Worm (Caenorhabditis elegans): ENCODE results near the gene M163.9.

DNA sequence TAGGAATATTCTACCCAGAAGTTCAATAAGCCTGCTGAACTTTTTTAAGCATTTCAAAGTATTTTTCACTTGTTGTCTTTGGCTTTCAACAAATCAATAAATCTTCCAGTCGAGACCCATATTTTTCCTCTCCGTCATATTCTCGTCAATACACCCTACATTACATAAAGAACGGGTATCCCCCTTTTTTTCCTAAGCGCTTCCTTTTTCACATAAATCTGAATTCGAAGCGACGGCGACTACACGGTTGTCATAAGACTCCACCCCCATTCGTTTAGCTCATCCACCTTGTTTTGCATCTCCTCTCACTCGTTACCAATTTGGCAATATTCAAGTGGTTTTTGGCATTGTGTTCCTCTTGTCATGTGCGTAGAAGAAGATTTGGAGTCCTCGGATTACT is at the start of gene M163.9:
- TF ChIP-seq nhr-12 (tag; optimal IDR thresholded peaks at IDR 0.05) (no peak), drap-1 (GFP tag; optimal IDR thresholded peaks at IDR 0.05) (no peak), snpc-4 (tag; optimal IDR thresholded peaks at IDR 0.05) (no peak), bed-3 (GFP tag; optimal IDR thresholded peaks at IDR 0.05) (no peak), unc-39 (tag; optimal IDR thresholded peaks at IDR 0.05) (no peak), nhr-237 (tag; optimal IDR thresholded peaks at IDR 0.05) (no peak), lin-13 (tag; optimal IDR thresholded peaks at IDR 0.05) (no peak), ztf-11 (tag; optimal IDR thresholded peaks at IDR 0.05) (no peak), unc-62 (GFP tag; optimal IDR thresholded peaks at IDR 0.05) (no peak), ces-1 (GFP tag; optimal IDR thresholded peaks at IDR 0.05) (no peak), nhr-76 (tag; optimal IDR thresholded peaks at IDR 0.05) (no peak)
